Fruit fly (Drosophila melanogaster) whole organism: ENCODE data around the gene klg.

Source experiments
- pan ChIP-seq: fragments of >200 bp; optimal IDR thresholded peaks from 2 replicates; lab custom pipeline; 2017
- psq ChIP-seq: fragments of >200 bp; optimal IDR thresholded peaks from 2 replicates; lab custom pipeline; 2017
- usp ChIP-seq: fragments of >200 bp; optimal IDR thresholded peaks from 2 replicates; lab custom pipeline; 2017; ENCODE audit warnings: missing biosample characterization, missing genetic modification characterization, mixed read lengths

- TF ChIP-seq psq (lab: Kevin White, UChicago) (no peak), usp (GFP tag; lab: Kevin White, UChicago) (no peak), pan (no peak)
These were observed 110.5 kb downstream of the klg start for dm6 chr3R:23009480-23010115.
